Worm (Caenorhabditis elegans) whole organism, L3 larva: Measurements from ENCODE around the gene E02A10.3.

Source experiments
- ZK546.5 ChIP-seq: sonication (generic microtip); optimal IDR thresholded peaks from 2 replicates; lab custom pipeline; 2017; ENCODE audit warnings: missing biosample characterization, missing genetic modification characterization
- ama-1 ChIP-seq: fragments of 150-350 bp; optimal IDR thresholded peaks from 2 replicates; lab custom pipeline; 2018
- eor-1 ChIP-seq, 2 experiments: fragments of 150-350 bp; optimal IDR thresholded peaks; 2 replicates each; lab custom pipeline; 2014 to 2018; ENCODE audit warnings: missing biosample characterization in 2 of 2, missing genetic modification characterization in 2 of 2
- fkh-10 ChIP-seq: sonication (generic microtip); optimal IDR thresholded peaks from 2 replicates; lab custom pipeline; 2017; ENCODE audit warnings: missing biosample characterization, missing genetic modification reagents, missing genetic modification characterization
- fos-1 ChIP-seq: fragments of 150-350 bp; optimal IDR thresholded peaks from 2 replicates; lab custom pipeline; 2014; ENCODE audit warnings: missing biosample characterization, missing genetic modification characterization
- nfya-1 ChIP-seq: sonication (generic microtip); optimal IDR thresholded peaks from 2 replicates; lab custom pipeline; 2017; ENCODE audit warnings: missing genetic modification characterization, mild to moderate bottlenecking, missing compliant biosample characterization, antibody characterized with exemption, moderate library complexity; ENCODE audit not compliant: insufficient read depth
- pha-4 ChIP-seq: fragments of 150-350 bp; optimal IDR thresholded peaks from 2 replicates; lab custom pipeline; 2014; ENCODE audit warnings: missing biosample characterization, missing genetic modification reagents, missing genetic modification characterization
- skn-1 ChIP-seq: fragments of 150-350 bp; optimal IDR thresholded peaks from 2 replicates; lab custom pipeline; 2014; ENCODE audit warnings: missing biosample characterization, missing genetic modification characterization
- tbx-2 ChIP-seq: sonication (generic microtip); optimal IDR thresholded peaks from 2 replicates; lab custom pipeline; 2016; ENCODE audit warnings: mild to moderate bottlenecking, missing genetic modification characterization, missing compliant biosample characterization
- unc-39 ChIP-seq: sonication (generic microtip); optimal IDR thresholded peaks from 4 replicates; lab custom pipeline; 2017; ENCODE audit warnings: missing biosample characterization, missing genetic modification characterization
- zag-1 ChIP-seq: fragments of 150-350 bp; optimal IDR thresholded peaks from 2 replicates; lab custom pipeline; 2014; ENCODE audit warnings: missing biosample characterization, missing genetic modification characterization
- ztf-11 ChIP-seq: fragments of 150-350 bp; optimal IDR thresholded peaks from 2 replicates; lab custom pipeline; 2014; ENCODE audit warnings: missing biosample characterization, missing genetic modification characterization

ce11 chrV:12554172-12555031, 25.0 kb upstream of the E02A10.3 start:
- no peak for TF ChIP-seq skn-1 (tag; lab: Kevin White, UChicago)
- TF ChIP-seq ama-1 (lab: Kevin White, UChicago) = peak; percentile 4
- no peak for TF ChIP-seq zag-1 (tag; lab: Kevin White, UChicago)
- no peak for TF ChIP-seq nfya-1
- no peak for TF ChIP-seq ztf-11 (tag; lab: Kevin White, UChicago)
- TF ChIP-seq pha-4 = no peak
- TF ChIP-seq unc-39 (tag; lab: Kevin White, UChicago) = no peak
- peak; percentile 37 for TF ChIP-seq tbx-2
- TF ChIP-seq fos-1 (tag; lab: Kevin White, UChicago) = no peak
- TF ChIP-seq eor-1 (tag; optimal IDR thresholded peaks at IDR 0.05; lab: Kevin White, UChicago) = no peak
- no peak for TF ChIP-seq fkh-10 (GFP tag; lab: Kevin White, UChicago)
- no peak for TF ChIP-seq ZK546.5
